Fruit fly (Drosophila melanogaster) whole organism, embryonic: ENCODE data around the gene Svil.

ENCODE experiments used
- Adf1 ChIP-seq: fragments of 200-800 bp; sonication (Bioruptor generic); IDR thresholded peaks from 2 replicates; pipeline ENCODE4 v1.3.6; 2022; ENCODE audit warnings: missing biosample characterization, missing genetic modification characterization
- CG10321 ChIP-seq: fragments of 200-800 bp; sonication (Bioruptor generic); IDR thresholded peaks from 2 replicates; pipeline ENCODE4 v1.3.6; 2022; ENCODE audit warnings: missing biosample characterization, missing genetic modification characterization
- CG10543 ChIP-seq: fragments of 200-800 bp; sonication (Bioruptor generic); optimal IDR thresholded peaks from 3 replicates; lab custom pipeline; 2017; ENCODE audit warnings: missing biosample characterization, mild to moderate bottlenecking, missing genetic modification characterization, moderate library complexity
- CG11398 ChIP-seq: fragments of 200-800 bp; sonication (Bioruptor generic); optimal IDR thresholded peaks from 2 replicates; lab custom pipeline; 2016; ENCODE audit warnings: missing biosample characterization, missing genetic modification characterization
- CG13775 ChIP-seq: fragments of 200-800 bp; sonication (Bioruptor generic); optimal IDR thresholded peaks from 3 replicates; lab custom pipeline; 2017; ENCODE audit warnings: missing biosample characterization, mild to moderate bottlenecking, missing genetic modification characterization
- CG17829 ChIP-seq: fragments of 200-800 bp; optimal IDR thresholded peaks from 2 replicates; lab custom pipeline; 2019; ENCODE audit warnings: missing biosample characterization, mild to moderate bottlenecking, missing genetic modification characterization, moderate library complexity
- CG18011 ChIP-seq: fragments of 200-800 bp; sonication (Bioruptor generic); optimal IDR thresholded peaks from 2 replicates; lab custom pipeline; 2017; ENCODE audit warnings: missing biosample characterization, missing genetic modification characterization, mild to moderate bottlenecking, moderate library complexity, missing genotype
- CG2678 ChIP-seq: fragments of 200-800 bp; sonication (Bioruptor generic); optimal IDR thresholded peaks from 3 replicates; lab custom pipeline; 2019; ENCODE audit warnings: missing biosample characterization, mild to moderate bottlenecking, missing genetic modification characterization, moderate library complexity
- CG42726 ChIP-seq: fragments of 200-800 bp; sonication (Bioruptor generic); IDR thresholded peaks from 2 replicates; pipeline ENCODE4 v1.3.6; 2022; ENCODE audit warnings: missing biosample characterization, missing genetic modification characterization; ENCODE audit not compliant: partially characterized antibody
- CG4424 ChIP-seq: fragments of 200-800 bp; sonication (Bioruptor generic); optimal IDR thresholded peaks from 3 replicates; lab custom pipeline; 2016; ENCODE audit warnings: missing biosample characterization, missing genetic modification characterization
- CG4617 ChIP-seq: fragments of 200-800 bp; sonication (Bioruptor generic); optimal IDR thresholded peaks from 3 replicates; lab custom pipeline; 2016; ENCODE audit warnings: missing biosample characterization, missing genetic modification characterization, borderline replicate concordance
- CG5180 ChIP-seq: fragments of 200-800 bp; sonication (Bioruptor generic); optimal IDR thresholded peaks from 3 replicates; lab custom pipeline; 2017; ENCODE audit warnings: missing biosample characterization, missing genetic modification characterization, mild to moderate bottlenecking, moderate library complexity, missing genetic modification reagents
- CG8388 ChIP-seq: fragments of 200-800 bp; sonication (Bioruptor generic); optimal IDR thresholded peaks from 2 replicates; lab custom pipeline; 2019; ENCODE audit warnings: missing biosample characterization, mild to moderate bottlenecking, missing genetic modification characterization, moderate library complexity
- CG9817 ChIP-seq: fragments of 200-800 bp; sonication (Bioruptor generic); optimal IDR thresholded peaks from 2 replicates; lab custom pipeline; 2018; ENCODE audit warnings: missing biosample characterization, mild to moderate bottlenecking, missing genetic modification characterization, moderate library complexity
- D ChIP-seq, 2 experiments: fragments of 200-800 bp in 1 of 2; fragments of >200 bp in 1 of 2; sonication (Bioruptor generic) in 1 of 2; optimal IDR thresholded peaks; 2 replicates in 1 of 2; 3 replicates in 1 of 2; lab custom pipeline; 2017; ENCODE audit warnings: mild to moderate bottlenecking in 1 of 2, missing biosample characterization in 1 of 2, missing genetic modification characterization in 1 of 2, missing genetic modification reagents in 1 of 2
- Dbx ChIP-seq: fragments of 200-800 bp; sonication (Bioruptor generic); IDR thresholded peaks from 3 replicates; pipeline ENCODE4 v1.3.6; 2022; ENCODE audit warnings: missing biosample characterization, missing genetic modification characterization
- Dll ChIP-seq: fragments of 200-800 bp; sonication (Bioruptor generic); IDR thresholded peaks from 4 replicates; pipeline ENCODE4 v1.3.6; 2022; ENCODE audit warnings: missing biosample characterization, missing genetic modification characterization; ENCODE audit not compliant: partially characterized antibody
- Drgx ChIP-seq: fragments of 200-800 bp; sonication (Bioruptor generic); IDR thresholded peaks from 2 replicates; pipeline ENCODE4 v1.3.6; 2022; ENCODE audit warnings: missing biosample characterization, missing genetic modification characterization
- Ets97D ChIP-seq: fragments of 200-800 bp; sonication (Bioruptor generic); optimal IDR thresholded peaks from 3 replicates; lab custom pipeline; 2016; ENCODE audit warnings: missing biosample characterization, missing genetic modification characterization
- Gug ChIP-seq: fragments of 200-800 bp; sonication (Bioruptor generic); IDR thresholded peaks from 4 replicates; pipeline ENCODE4 v1.3.6; 2022; ENCODE audit warnings: missing biosample characterization, missing genetic modification characterization
- Hand ChIP-seq: fragments of 200-800 bp; sonication (Bioruptor generic); optimal IDR thresholded peaks from 2 replicates; lab custom pipeline; 2017; ENCODE audit warnings: mild to moderate bottlenecking, missing biosample characterization, missing genetic modification reagents, missing genetic modification characterization
- Hmr ChIP-seq: fragments of 200-800 bp; sonication (Bioruptor generic); optimal IDR thresholded peaks from 3 replicates; lab custom pipeline; 2017; ENCODE audit warnings: mild to moderate bottlenecking, missing biosample characterization, missing genetic modification reagents, missing genetic modification characterization
- Lhr ChIP-seq: fragments of 200-800 bp; sonication (Bioruptor generic); optimal IDR thresholded peaks from 3 replicates; lab custom pipeline; 2017; ENCODE audit warnings: mild to moderate bottlenecking, missing biosample characterization, missing genetic modification reagents, missing genetic modification characterization
- Lpt ChIP-seq: fragments of >200 bp; optimal IDR thresholded peaks from 2 replicates; lab custom pipeline; 2018; ENCODE audit warnings: missing biosample characterization, missing genetic modification characterization
- Oaz ChIP-seq: fragments of 200-800 bp; sonication (Bioruptor generic); IDR thresholded peaks from 2 replicates; pipeline ENCODE4 v1.3.6; 2022; ENCODE audit warnings: missing biosample characterization, missing genetic modification characterization
- Optix ChIP-seq: fragments of 200-800 bp; sonication (Bioruptor generic); IDR thresholded peaks from 3 replicates; pipeline ENCODE4 v1.3.6; 2022; ENCODE audit warnings: missing biosample characterization, missing genetic modification characterization
- Xrp1 ChIP-seq: fragments of 200-800 bp; sonication (Bioruptor generic); IDR thresholded peaks from 2 replicates; pipeline ENCODE4 v1.3.6; 2022; ENCODE audit warnings: missing biosample characterization, missing genetic modification characterization
- amos ChIP-seq: fragments of 200-800 bp; sonication (Bioruptor generic); IDR thresholded peaks from 2 replicates; pipeline ENCODE4 v1.3.6; 2022; ENCODE audit warnings: missing biosample characterization, missing genetic modification characterization; ENCODE audit not compliant: partially characterized antibody
- aop ChIP-seq: fragments of 200-800 bp; sonication (Bioruptor generic); IDR thresholded peaks from 2 replicates; pipeline ENCODE4 v1.3.6; 2022; ENCODE audit warnings: missing biosample characterization, missing genetic modification characterization
- bigmax ChIP-seq: fragments of 200-800 bp; sonication (Bioruptor generic); optimal IDR thresholded peaks from 2 replicates; lab custom pipeline; 2018; ENCODE audit warnings: missing biosample characterization, mild to moderate bottlenecking, missing genetic modification characterization
- bsh ChIP-seq, 2 experiments: fragments of 200-800 bp; sonication (Bioruptor generic); optimal IDR thresholded peaks; 2 replicates each; lab custom pipeline; 2017 to 2018; ENCODE audit warnings: mild to moderate bottlenecking in 2 of 2, missing biosample characterization in 2 of 2, missing genetic modification characterization in 2 of 2, moderate library complexity in 1 of 2
- cato ChIP-seq: fragments of 200-800 bp; sonication (Bioruptor generic); optimal IDR thresholded peaks from 2 replicates; lab custom pipeline; 2016; ENCODE audit warnings: missing biosample characterization, missing genetic modification characterization, borderline replicate concordance
- crc ChIP-seq: fragments of 200-800 bp; sonication (Bioruptor generic); optimal IDR thresholded peaks from 2 replicates; lab custom pipeline; 2016; ENCODE audit warnings: missing biosample characterization, missing genetic modification characterization
- disco-r ChIP-seq: fragments of 200-800 bp; sonication (Bioruptor generic); optimal IDR thresholded peaks from 2 replicates; lab custom pipeline; 2016; ENCODE audit warnings: missing biosample characterization, missing genetic modification characterization
- en ChIP-seq: fragments of 200-800 bp; sonication (Bioruptor generic); optimal IDR thresholded peaks from 2 replicates; lab custom pipeline; 2016; ENCODE audit warnings: missing biosample characterization, missing genetic modification characterization
- gsb ChIP-seq: fragments of 200-800 bp; sonication (Bioruptor generic); IDR thresholded peaks from 2 replicates; pipeline ENCODE4 v1.3.6; 2022; ENCODE audit warnings: missing biosample characterization, missing genetic modification characterization
- gt ChIP-seq: fragments of 200-800 bp; sonication (Bioruptor generic); IDR thresholded peaks from 2 replicates; pipeline ENCODE4 v1.3.6; 2022; ENCODE audit warnings: missing biosample characterization, missing genetic modification characterization
- insv ChIP-seq, 2 experiments: fragments of 200-800 bp; sonication (Bioruptor generic); optimal IDR thresholded peaks; 3 replicates each; lab custom pipeline; 2016 to 2018; ENCODE audit warnings: missing biosample characterization in 2 of 2, missing genetic modification characterization in 2 of 2
- jigr1 ChIP-seq: fragments of 200-800 bp; sonication (Bioruptor generic); IDR thresholded peaks from 3 replicates; pipeline ENCODE4 v1.3.6; 2022; ENCODE audit warnings: missing biosample characterization, missing genetic modification characterization
- lov ChIP-seq, 2 experiments: fragments of 200-800 bp in 1 of 2; fragments of >200 bp in 1 of 2; sonication (Bioruptor generic) in 1 of 2; IDR thresholded peaks in 1 of 2; optimal IDR thresholded peaks in 1 of 2; 2 replicates in 1 of 2; 3 replicates in 1 of 2; pipeline versions ENCODE4 v1.3.6 to Lab custom; 2017 to 2022; ENCODE audit warnings: missing biosample characterization in 1 of 2, missing genetic modification characterization in 1 of 2
- nau ChIP-seq: fragments of 200-800 bp; sonication (Bioruptor generic); optimal IDR thresholded peaks from 3 replicates; lab custom pipeline; 2017; ENCODE audit warnings: missing biosample characterization, mild to moderate bottlenecking, missing genetic modification characterization, missing genetic modification reagents
- pfk ChIP-seq: fragments of 200-800 bp; sonication (Bioruptor generic); optimal IDR thresholded peaks from 2 replicates; lab custom pipeline; 2018; ENCODE audit warnings: missing biosample characterization, mild to moderate bottlenecking, missing genetic modification characterization, moderate library complexity
- ro ChIP-seq: fragments of 200-800 bp; sonication (Bioruptor generic); IDR thresholded peaks from 2 replicates; pipeline ENCODE4 v1.3.6; 2022; ENCODE audit warnings: missing biosample characterization, missing genetic modification characterization
- scrt ChIP-seq: fragments of 200-800 bp; sonication (Bioruptor generic); optimal IDR thresholded peaks from 2 replicates; lab custom pipeline; 2018; ENCODE audit warnings: missing biosample characterization, mild to moderate bottlenecking, missing genetic modification characterization, moderate library complexity
- sug ChIP-seq: fragments of 200-800 bp; optimal IDR thresholded peaks from 2 replicates; lab custom pipeline; 2019; ENCODE audit warnings: missing biosample characterization, mild to moderate bottlenecking, missing genetic modification characterization, moderate library complexity
- trem ChIP-seq: fragments of 200-800 bp; optimal IDR thresholded peaks from 3 replicates; lab custom pipeline; 2019; ENCODE audit warnings: missing biosample characterization, mild to moderate bottlenecking, missing genetic modification characterization, moderate library complexity
- tup ChIP-seq: fragments of 200-800 bp; sonication (Bioruptor generic); optimal IDR thresholded peaks from 2 replicates; lab custom pipeline; 2016; ENCODE audit warnings: missing biosample characterization, mild to moderate bottlenecking, missing genetic modification characterization, moderate library complexity
- wor ChIP-seq: fragments of 200-800 bp; sonication (Bioruptor generic); IDR thresholded peaks from 2 replicates; pipeline ENCODE4 v1.3.6; 2022; ENCODE audit warnings: missing biosample characterization, missing genetic modification characterization
- zen2 ChIP-seq: fragments of 200-800 bp; sonication (Bioruptor generic); IDR thresholded peaks from 3 replicates; pipeline ENCODE4 v1.3.6; 2022; ENCODE audit warnings: missing biosample characterization, missing genetic modification characterization; ENCODE audit not compliant: partially characterized antibody

The Svil gene

dm6 chr3L:2532377-2532776 lies 154.9 kb downstream of the Svil start (continued):
- no peak for TF ChIP-seq CG8388 (GFP tag; lab: Kevin White, UChicago)
- no peak for TF ChIP-seq cato (GFP tag; lab: Kevin White, UChicago)
- TF ChIP-seq gsb, result peak; percentile 11; the same call in 1 of the 2 replicates
- TF ChIP-seq gt (GFP tag; lab: Robert Waterston, UW), result no peak; the same call in 1 of the 2 replicates
- no peak for TF ChIP-seq Hand (GFP tag; lab: Kevin White, UChicago)
- no peak for TF ChIP-seq amos
- TF ChIP-seq Oaz, result no peak
- no peak for TF ChIP-seq Hmr (GFP tag; lab: Kevin White, UChicago)
- peak; percentile 63 for TF ChIP-seq Xrp1 (GFP tag; lab: Robert Waterston, UW)
- no peak for TF ChIP-seq CG13775
- TF ChIP-seq insv (GFP tag; optimal IDR thresholded peaks at IDR 0.05; lab: Kevin White, UChicago), result no peak
- no peak for TF ChIP-seq ro
- TF ChIP-seq Optix (GFP tag; lab: Robert Waterston, UW), result no peak
- TF ChIP-seq Lhr (GFP tag; lab: Kevin White, UChicago), result no peak
- no peak for TF ChIP-seq sug (tag; lab: Kevin White, UChicago)
- no peak for TF ChIP-seq CG11398 (GFP tag; lab: Kevin White, UChicago)
- no peak for TF ChIP-seq CG4617
- no peak for TF ChIP-seq wor (GFP tag; lab: Robert Waterston, UW)
- TF ChIP-seq aop (GFP tag; lab: Robert Waterston, UW), result no peak
- TF ChIP-seq CG18011 (GFP tag; lab: Kevin White, UChicago), result no peak
- peak; percentile 37 for TF ChIP-seq CG2678
- TF ChIP-seq Adf1, result no peak
- TF ChIP-seq Lpt (GFP tag; lab: Kevin White, UChicago), result no peak
- TF ChIP-seq jigr1, result peak; percentile 44; the same call in 1 of the 3 replicates
- TF ChIP-seq lov (optimal IDR thresholded peaks at IDR 0.05; lab: Kevin White, UChicago), result no peak
- peak; percentile 57; the same call in 2 of the 3 replicates for TF ChIP-seq lov (GFP tag; IDR thresholded peaks at IDR 0.05; lab: Robert Waterston, UW)
- TF ChIP-seq Ets97D, result no peak
- TF ChIP-seq bsh (GFP tag; optimal IDR thresholded peaks at IDR 0.05; lab: Kevin White, UChicago), result peak in 1 of 2 experiments; percentile 43
- TF ChIP-seq CG4424 (GFP tag; lab: Kevin White, UChicago), result no peak
- TF ChIP-seq zen2 (GFP tag; lab: Robert Waterston, UW), result no peak
- no peak for TF ChIP-seq CG5180 (GFP tag; lab: Kevin White, UChicago)
- no peak for TF ChIP-seq nau (GFP tag; lab: Kevin White, UChicago)
- TF ChIP-seq Gug (GFP tag; lab: Robert Waterston, UW), result peak; percentile 43; the same call in 2 of the 4 replicates
- TF ChIP-seq scrt (GFP tag; lab: Kevin White, UChicago), result no peak
- TF ChIP-seq crc, result no peak
- TF ChIP-seq CG17829 (tag; lab: Kevin White, UChicago), result peak; percentile 15
- TF ChIP-seq CG10543 (GFP tag; lab: Kevin White, UChicago), result no peak
- no peak for TF ChIP-seq Dll (GFP tag; lab: Robert Waterston, UW)
- TF ChIP-seq pfk (GFP tag; lab: Kevin White, UChicago), result no peak
- peak; percentile 55 for TF ChIP-seq Drgx (GFP tag; lab: Robert Waterston, UW)
- TF ChIP-seq tup (GFP tag; lab: Kevin White, UChicago), result no peak
- no peak for TF ChIP-seq disco-r (GFP tag; lab: Kevin White, UChicago)
- TF ChIP-seq CG42726 (GFP tag; lab: Robert Waterston, UW), result no peak
- TF ChIP-seq trem (tag; lab: Kevin White, UChicago), result no peak
- TF ChIP-seq en (GFP tag; lab: Kevin White, UChicago), result no peak
- peak; percentile 23 for TF ChIP-seq CG9817 (tag; lab: Kevin White, UChicago)
- no peak for TF ChIP-seq D (optimal IDR thresholded peaks at IDR 0.05; lab: Kevin White, UChicago)
- TF ChIP-seq D (GFP tag; optimal IDR thresholded peaks at IDR 0.05; lab: Kevin White, UChicago), result peak; percentile 0
- TF ChIP-seq Dbx (GFP tag; lab: Robert Waterston, UW), result no peak
- no peak for TF ChIP-seq bigmax (GFP tag; lab: Kevin White, UChicago)
- TF ChIP-seq CG10321, result no peak; the same call in 1 of the 2 replicates
